Fruit fly (Drosophila melanogaster): ENCODE results near the gene CG11151.

DNA sequence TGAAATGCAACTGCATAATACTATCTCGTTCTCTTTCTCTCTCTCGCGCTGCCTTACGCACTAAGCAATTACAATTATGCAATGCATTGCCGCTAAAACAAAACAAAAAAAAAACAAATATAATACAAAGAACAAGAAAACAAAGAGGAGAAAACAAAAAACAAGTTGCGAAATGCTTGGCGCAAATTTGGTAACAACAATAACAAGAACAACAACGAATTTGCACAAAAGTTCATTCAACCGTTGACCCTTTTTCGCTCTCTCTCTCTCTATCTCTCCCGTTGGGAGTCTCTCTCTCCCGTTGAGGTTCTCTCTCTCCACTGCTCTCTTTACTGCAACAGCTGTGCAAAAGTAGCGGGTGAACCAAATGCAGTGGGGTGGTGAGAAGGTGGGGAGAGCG, 7.5 kb downstream of the CG11151 start:
- TF ChIP-seq CTCF (optimal IDR thresholded peaks at IDR 0.05) (no peak), CG8478 (optimal IDR thresholded peaks at IDR 0.05) (no peak)

Measured in S2 (cell line).